Fruit fly (Drosophila melanogaster) whole organism, pupa: ENCODE measurements around the gene CG43449.

ENCODE experiments used
- CG10348 ChIP-seq: fragments of 200-800 bp; sonication (Bioruptor generic); IDR thresholded peaks from 2 replicates; pipeline ENCODE4 v1.3.6; 2022; ENCODE audit warnings: missing biosample characterization, missing genetic modification characterization
- CG12605 ChIP-seq: fragments of 200-800 bp; sonication (Bioruptor generic); IDR thresholded peaks from 2 replicates; pipeline ENCODE4 v1.3.6; 2022; ENCODE audit warnings: missing biosample characterization, missing genetic modification characterization
- CG13204 ChIP-seq: fragments of 200-800 bp; sonication (Bioruptor generic); optimal IDR thresholded peaks from 2 replicates; lab custom pipeline; 2018; ENCODE audit warnings: missing biosample characterization, mild to moderate bottlenecking, missing genetic modification characterization, moderate library complexity
- CG14655 ChIP-seq: fragments of 200-800 bp; sonication (Bioruptor generic); optimal IDR thresholded peaks from 3 replicates; lab custom pipeline; 2017; ENCODE audit warnings: mild to moderate bottlenecking, missing biosample characterization, missing genetic modification reagents, missing genetic modification characterization
- CG15710 ChIP-seq: fragments of 200-800 bp; sonication (Bioruptor generic); optimal IDR thresholded peaks from 2 replicates; lab custom pipeline; 2018; ENCODE audit warnings: missing biosample characterization, mild to moderate bottlenecking, missing genetic modification characterization, moderate library complexity
- CG17806 ChIP-seq: fragments of 200-800 bp; sonication (Bioruptor generic); optimal IDR thresholded peaks from 2 replicates; lab custom pipeline; 2018; ENCODE audit warnings: missing biosample characterization, mild to moderate bottlenecking, missing genetic modification characterization, moderate library complexity
- CG32121 ChIP-seq: fragments of 200-800 bp; sonication (Bioruptor generic); IDR thresholded peaks from 2 replicates; pipeline ENCODE4 v1.3.6; 2022; ENCODE audit warnings: missing biosample characterization, missing genetic modification characterization
- CG34367 ChIP-seq: fragments of 200-800 bp; sonication (Bioruptor generic); optimal IDR thresholded peaks from 2 replicates; lab custom pipeline; 2018; ENCODE audit warnings: missing biosample characterization, mild to moderate bottlenecking, missing genetic modification characterization
- CG4496 ChIP-seq: fragments of 200-800 bp; sonication (Bioruptor generic); IDR thresholded peaks from 3 replicates; pipeline ENCODE4 v1.3.6; 2022; ENCODE audit warnings: missing biosample characterization, missing genetic modification characterization
- CG8159 ChIP-seq: fragments of 200-800 bp; sonication (Bioruptor generic); optimal IDR thresholded peaks from 3 replicates; lab custom pipeline; 2018; ENCODE audit warnings: missing biosample characterization, mild to moderate bottlenecking, missing genetic modification characterization, moderate library complexity
- CG8301 ChIP-seq: fragments of 200-800 bp; sonication (Bioruptor generic); optimal IDR thresholded peaks from 2 replicates; lab custom pipeline; 2018; ENCODE audit warnings: missing biosample characterization, mild to moderate bottlenecking, missing genetic modification characterization
- CG9948 ChIP-seq: fragments of 200-800 bp; sonication (Bioruptor generic); optimal IDR thresholded peaks from 2 replicates; lab custom pipeline; 2018; ENCODE audit warnings: missing biosample characterization, mild to moderate bottlenecking, missing genetic modification characterization, moderate library complexity
- D1 ChIP-seq: fragments of 200-800 bp; sonication (Bioruptor generic); optimal IDR thresholded peaks from 2 replicates; lab custom pipeline; 2018; ENCODE audit warnings: missing biosample characterization, mild to moderate bottlenecking, missing genetic modification characterization, moderate library complexity
- EcR ChIP-seq: fragments of 200-800 bp; sonication (Bioruptor generic); optimal IDR thresholded peaks from 3 replicates; lab custom pipeline; 2019; ENCODE audit warnings: missing biosample characterization, missing genetic modification characterization, mild to moderate bottlenecking, moderate library complexity, missing genetic modification reagents
- Ets98B ChIP-seq: fragments of 200-800 bp; sonication (Bioruptor generic); IDR thresholded peaks from 2 replicates; pipeline ENCODE4 v1.3.6; 2022; ENCODE audit warnings: missing biosample characterization, missing genetic modification characterization
- Pif1A ChIP-seq: fragments of 200-800 bp; sonication (Bioruptor generic); optimal IDR thresholded peaks from 3 replicates; lab custom pipeline; 2016; ENCODE audit warnings: missing biosample characterization, missing genetic modification characterization
- Pif1B ChIP-seq: fragments of 200-800 bp; sonication (Bioruptor generic); optimal IDR thresholded peaks from 3 replicates; lab custom pipeline; 2016; ENCODE audit warnings: missing biosample characterization, missing genetic modification characterization
- Snoo ChIP-seq: fragments of 200-800 bp; sonication (Bioruptor generic); optimal IDR thresholded peaks from 3 replicates; lab custom pipeline; 2017; ENCODE audit warnings: missing biosample characterization, mild to moderate bottlenecking, missing genetic modification characterization, inconsistent platforms
- fd96Ca ChIP-seq: fragments of 200-800 bp; sonication (Bioruptor generic); IDR thresholded peaks from 3 replicates; pipeline ENCODE4 v1.3.6; 2022; ENCODE audit warnings: missing biosample characterization, missing genetic modification characterization
- gl ChIP-seq: fragments of 200-800 bp; sonication (Bioruptor generic); optimal IDR thresholded peaks from 2 replicates; lab custom pipeline; 2018; ENCODE audit warnings: missing biosample characterization, mild to moderate bottlenecking, missing genetic modification characterization
- rn ChIP-seq: fragments of 200-800 bp; sonication (Bioruptor generic); IDR thresholded peaks from 2 replicates; pipeline ENCODE4 v1.3.6; 2022; ENCODE audit warnings: missing biosample characterization, missing genetic modification characterization

Gene CG43449

dm6 chr3R:11088120-11088519, at the start of gene CG43449:
TSS of gene CG43449 (plus strand) at chr3R:11088420.
- TF ChIP-seq CG9948 (tag; lab: Kevin White, UChicago) (no peak), Snoo (tag; lab: Kevin White, UChicago) (no peak), CG17806 (no peak), CG14655 (GFP tag; lab: Kevin White, UChicago) (no peak), CG8159 (tag; lab: Kevin White, UChicago) (no peak), CG12605 (GFP tag; lab: Robert Waterston, UW) (no peak), Pif1B (GFP tag; lab: Kevin White, UChicago) (no peak), rn (GFP tag; lab: Robert Waterston, UW) (no peak), CG32121 (GFP tag; lab: Robert Waterston, UW) (no peak), Pif1A (no peak), gl (no peak), fd96Ca (GFP tag; lab: Robert Waterston, UW) (no peak), CG34367 (tag; lab: Kevin White, UChicago) (no peak), CG4496 (GFP tag; lab: Robert Waterston, UW) (no peak), CG13204 (GFP tag; lab: Kevin White, UChicago) (no peak), CG15710 (no peak), EcR (GFP tag; lab: Kevin White, UChicago) (no peak), D1 (tag; lab: Kevin White, UChicago) (no peak), CG8301 (no peak), Ets98B (GFP tag; lab: Robert Waterston, UW) (no peak)

- TF ChIP-seq CG17806 = no peak
- no peak for TF ChIP-seq Snoo (tag; lab: Kevin White, UChicago)
- no peak for TF ChIP-seq rn (GFP tag; lab: Robert Waterston, UW)
- no peak for TF ChIP-seq Pif1A
- TF ChIP-seq Ets98B (GFP tag; lab: Robert Waterston, UW) = no peak
- no peak for TF ChIP-seq CG4496 (GFP tag; lab: Robert Waterston, UW)
- TF ChIP-seq CG12605 (GFP tag; lab: Robert Waterston, UW) = no peak
These were observed 40.5 kb upstream of the CG43449 start for dm6 chr3R:11047723-11048122.

- TF ChIP-seq CG4496 (GFP tag; lab: Robert Waterston, UW) (no peak), gl (no peak), CG10348 (no peak), D1 (tag; lab: Kevin White, UChicago) (no peak), EcR (GFP tag; lab: Kevin White, UChicago) (no peak), CG17806 (no peak), fd96Ca (GFP tag; lab: Robert Waterston, UW) (no peak), CG8301 (no peak), CG13204 (GFP tag; lab: Kevin White, UChicago) (no peak), CG9948 (tag; lab: Kevin White, UChicago) (no peak), Pif1B (GFP tag; lab: Kevin White, UChicago) (no peak), Ets98B (GFP tag; lab: Robert Waterston, UW) (no peak), Snoo (tag; lab: Kevin White, UChicago) (no peak), CG8159 (tag; lab: Kevin White, UChicago) (no peak), CG14655 (GFP tag; lab: Kevin White, UChicago) (no peak), Pif1A (no peak), CG15710 (no peak), rn (GFP tag; lab: Robert Waterston, UW) (no peak), CG34367 (tag; lab: Kevin White, UChicago) (no peak), CG12605 (GFP tag; lab: Robert Waterston, UW) (no peak)
These were observed 6.5 kb upstream of the CG43449 start for dm6 chr3R:11081701-11082100.

dm6 chr3R:11115606-11116005, 27.4 kb downstream of the CG43449 start, which contains the start of gene SdhCL:
TSS of gene SdhCL (minus strand) at chr3R:11115706.
- TF ChIP-seq CG17806 (no peak), Ets98B (GFP tag; lab: Robert Waterston, UW) (no peak), Pif1B (GFP tag; lab: Kevin White, UChicago) (no peak), CG9948 (tag; lab: Kevin White, UChicago) (no peak), CG13204 (GFP tag; lab: Kevin White, UChicago) (no peak), EcR (GFP tag; lab: Kevin White, UChicago) (no peak), gl (no peak), CG14655 (GFP tag; lab: Kevin White, UChicago) (no peak), Pif1A (no peak), CG8159 (tag; lab: Kevin White, UChicago) (no peak), Snoo (tag; lab: Kevin White, UChicago) (no peak), fd96Ca (GFP tag; lab: Robert Waterston, UW) (no peak), CG12605 (GFP tag; lab: Robert Waterston, UW) (no peak), CG15710 (no peak), CG10348 (no peak), CG34367 (tag; lab: Kevin White, UChicago) (no peak), CG4496 (GFP tag; lab: Robert Waterston, UW) (no peak)
- TF ChIP-seq, all 21 proteins: peak for 0

- TF ChIP-seq CG12605 (GFP tag; lab: Robert Waterston, UW) = no peak
- TF ChIP-seq CG8301 = no peak
- TF ChIP-seq D1 (tag; lab: Kevin White, UChicago) = no peak
- no peak for TF ChIP-seq CG14655 (GFP tag; lab: Kevin White, UChicago)
- no peak for TF ChIP-seq CG9948 (tag; lab: Kevin White, UChicago)
- no peak for TF ChIP-seq CG4496 (GFP tag; lab: Robert Waterston, UW)
- TF ChIP-seq CG13204 (GFP tag; lab: Kevin White, UChicago) = no peak
- TF ChIP-seq Ets98B (GFP tag; lab: Robert Waterston, UW) = no peak
These were observed 38.2 kb downstream of the CG43449 start for dm6 chr3R:11126383-11126782.

dm6 chr3R:11128116-11128626, 40.0 kb downstream of the CG43449 start, which contains the start of gene Ugt35C1:
TSS of gene Ugt35C1 (minus strand) at chr3R:11128328.
- TF ChIP-seq CG34367 (tag; lab: Kevin White, UChicago) (no peak), Pif1A (no peak), CG12605 (GFP tag; lab: Robert Waterston, UW) (no peak), rn (GFP tag; lab: Robert Waterston, UW) (no peak), CG10348 (no peak), CG14655 (GFP tag; lab: Kevin White, UChicago) (no peak), CG15710 (no peak), Pif1B (GFP tag; lab: Kevin White, UChicago) (no peak), CG17806 (no peak), fd96Ca (GFP tag; lab: Robert Waterston, UW) (no peak), gl (no peak), CG32121 (GFP tag; lab: Robert Waterston, UW) (no peak), CG8159 (tag; lab: Kevin White, UChicago) (no peak), CG9948 (tag; lab: Kevin White, UChicago) (no peak), EcR (GFP tag; lab: Kevin White, UChicago) (no peak), CG4496 (GFP tag; lab: Robert Waterston, UW) (no peak)
